Fruit fly (Drosophila melanogaster) whole organism, pupa: ENCODE data around the gene primo-2.

Experiments
- CG10348 ChIP-seq: fragments of 200-800 bp; sonication (Bioruptor generic); IDR thresholded peaks from 2 replicates; pipeline ENCODE4 v1.3.6; 2022; ENCODE audit warnings: missing biosample characterization, missing genetic modification characterization
- CG12605 ChIP-seq: fragments of 200-800 bp; sonication (Bioruptor generic); IDR thresholded peaks from 2 replicates; pipeline ENCODE4 v1.3.6; 2022; ENCODE audit warnings: missing biosample characterization, missing genetic modification characterization
- CG13204 ChIP-seq: fragments of 200-800 bp; sonication (Bioruptor generic); optimal IDR thresholded peaks from 2 replicates; lab custom pipeline; 2018; ENCODE audit warnings: missing biosample characterization, mild to moderate bottlenecking, missing genetic modification characterization, moderate library complexity
- CG14655 ChIP-seq: fragments of 200-800 bp; sonication (Bioruptor generic); optimal IDR thresholded peaks from 3 replicates; lab custom pipeline; 2017; ENCODE audit warnings: mild to moderate bottlenecking, missing biosample characterization, missing genetic modification reagents, missing genetic modification characterization
- CG15710 ChIP-seq: fragments of 200-800 bp; sonication (Bioruptor generic); optimal IDR thresholded peaks from 2 replicates; lab custom pipeline; 2018; ENCODE audit warnings: missing biosample characterization, mild to moderate bottlenecking, missing genetic modification characterization, moderate library complexity
- CG17806 ChIP-seq: fragments of 200-800 bp; sonication (Bioruptor generic); optimal IDR thresholded peaks from 2 replicates; lab custom pipeline; 2018; ENCODE audit warnings: missing biosample characterization, mild to moderate bottlenecking, missing genetic modification characterization, moderate library complexity
- CG32121 ChIP-seq: fragments of 200-800 bp; sonication (Bioruptor generic); IDR thresholded peaks from 2 replicates; pipeline ENCODE4 v1.3.6; 2022; ENCODE audit warnings: missing biosample characterization, missing genetic modification characterization
- CG34367 ChIP-seq: fragments of 200-800 bp; sonication (Bioruptor generic); optimal IDR thresholded peaks from 2 replicates; lab custom pipeline; 2018; ENCODE audit warnings: missing biosample characterization, mild to moderate bottlenecking, missing genetic modification characterization
- CG4496 ChIP-seq: fragments of 200-800 bp; sonication (Bioruptor generic); IDR thresholded peaks from 3 replicates; pipeline ENCODE4 v1.3.6; 2022; ENCODE audit warnings: missing biosample characterization, missing genetic modification characterization
- CG8159 ChIP-seq: fragments of 200-800 bp; sonication (Bioruptor generic); optimal IDR thresholded peaks from 3 replicates; lab custom pipeline; 2018; ENCODE audit warnings: missing biosample characterization, mild to moderate bottlenecking, missing genetic modification characterization, moderate library complexity
- CG8301 ChIP-seq: fragments of 200-800 bp; sonication (Bioruptor generic); optimal IDR thresholded peaks from 2 replicates; lab custom pipeline; 2018; ENCODE audit warnings: missing biosample characterization, mild to moderate bottlenecking, missing genetic modification characterization
- CG9948 ChIP-seq: fragments of 200-800 bp; sonication (Bioruptor generic); optimal IDR thresholded peaks from 2 replicates; lab custom pipeline; 2018; ENCODE audit warnings: missing biosample characterization, mild to moderate bottlenecking, missing genetic modification characterization, moderate library complexity
- D1 ChIP-seq: fragments of 200-800 bp; sonication (Bioruptor generic); optimal IDR thresholded peaks from 2 replicates; lab custom pipeline; 2018; ENCODE audit warnings: missing biosample characterization, mild to moderate bottlenecking, missing genetic modification characterization, moderate library complexity
- EcR ChIP-seq: fragments of 200-800 bp; sonication (Bioruptor generic); optimal IDR thresholded peaks from 3 replicates; lab custom pipeline; 2019; ENCODE audit warnings: missing biosample characterization, missing genetic modification characterization, mild to moderate bottlenecking, moderate library complexity, missing genetic modification reagents
- Ets98B ChIP-seq: fragments of 200-800 bp; sonication (Bioruptor generic); IDR thresholded peaks from 2 replicates; pipeline ENCODE4 v1.3.6; 2022; ENCODE audit warnings: missing biosample characterization, missing genetic modification characterization
- Pif1A ChIP-seq: fragments of 200-800 bp; sonication (Bioruptor generic); optimal IDR thresholded peaks from 3 replicates; lab custom pipeline; 2016; ENCODE audit warnings: missing biosample characterization, missing genetic modification characterization
- Pif1B ChIP-seq: fragments of 200-800 bp; sonication (Bioruptor generic); optimal IDR thresholded peaks from 3 replicates; lab custom pipeline; 2016; ENCODE audit warnings: missing biosample characterization, missing genetic modification characterization
- Snoo ChIP-seq: fragments of 200-800 bp; sonication (Bioruptor generic); optimal IDR thresholded peaks from 3 replicates; lab custom pipeline; 2017; ENCODE audit warnings: missing biosample characterization, mild to moderate bottlenecking, missing genetic modification characterization, inconsistent platforms
- fd96Ca ChIP-seq: fragments of 200-800 bp; sonication (Bioruptor generic); IDR thresholded peaks from 3 replicates; pipeline ENCODE4 v1.3.6; 2022; ENCODE audit warnings: missing biosample characterization, missing genetic modification characterization
- gl ChIP-seq: fragments of 200-800 bp; sonication (Bioruptor generic); optimal IDR thresholded peaks from 2 replicates; lab custom pipeline; 2018; ENCODE audit warnings: missing biosample characterization, mild to moderate bottlenecking, missing genetic modification characterization
- rn ChIP-seq: fragments of 200-800 bp; sonication (Bioruptor generic); IDR thresholded peaks from 2 replicates; pipeline ENCODE4 v1.3.6; 2022; ENCODE audit warnings: missing biosample characterization, missing genetic modification characterization

Gene primo-2

dm6 chr3R:13660924-13661659 lies 50.5 kb downstream of the primo-2 start, which contains the start of gene B52:
B52 (plus strand) TSS chr3R:13661311.
- TF ChIP-seq Pif1A (GFP tag; lab: Kevin White, UChicago), result peak; percentile 44
- TF ChIP-seq CG9948 (tag; lab: Kevin White, UChicago), result no peak
- TF ChIP-seq CG4496 (GFP tag; lab: Robert Waterston, UW), result peak; percentile 60; the same call in 1 of the 3 replicates
- TF ChIP-seq CG14655 (GFP tag; lab: Kevin White, UChicago), result no peak
- peak; percentile 48 for TF ChIP-seq gl (tag; lab: Kevin White, UChicago)
- no peak for TF ChIP-seq CG8159 (tag; lab: Kevin White, UChicago)
- TF ChIP-seq CG17806 (tag; lab: Kevin White, UChicago), result no peak
- peak; percentile 23 for TF ChIP-seq EcR (GFP tag; lab: Kevin White, UChicago)
- peak; percentile 73 for TF ChIP-seq Snoo
- TF ChIP-seq CG8301 (tag; lab: Kevin White, UChicago), result peak; percentile 44
- peak; percentile 18 for TF ChIP-seq CG15710 (tag; lab: Kevin White, UChicago)
- TF ChIP-seq rn (GFP tag; lab: Robert Waterston, UW), result no peak
- peak; percentile 30; the same call in 1 of the 2 replicates for TF ChIP-seq CG32121 (GFP tag; lab: Robert Waterston, UW)
- TF ChIP-seq D1 (tag; lab: Kevin White, UChicago), result no peak
- TF ChIP-seq CG10348 (GFP tag; lab: Robert Waterston, UW), result no peak
- 0 out of 2 replicates have a peak, but pooled peaks have one; percentile 33 for TF ChIP-seq CG12605 (GFP tag; lab: Robert Waterston, UW)
- TF ChIP-seq fd96Ca, result peak; percentile 30; the same call in 1 of the 3 replicates
- peak; percentile 31 for TF ChIP-seq CG34367
- peak; percentile 43 for TF ChIP-seq Ets98B
- no peak for TF ChIP-seq CG13204
- peak; percentile 54 for TF ChIP-seq Pif1B (GFP tag; lab: Kevin White, UChicago)
